Worm (Caenorhabditis elegans) whole organism, L1 larva: ENCODE measurements around the gene fbxa-113.

Source experiments
- aly-2 ChIP-seq: fragments of 150-350 bp; optimal IDR thresholded peaks from 2 replicates; lab custom pipeline; 2014; ENCODE audit warnings: missing biosample characterization, missing genetic modification characterization
- fkh-10 ChIP-seq: sonication (generic microtip); optimal IDR thresholded peaks from 2 replicates; lab custom pipeline; 2017; ENCODE audit warnings: missing biosample characterization, missing genetic modification reagents, missing genetic modification characterization
- hlh-4 ChIP-seq: sonication (generic microtip); optimal IDR thresholded peaks from 2 replicates; lab custom pipeline; 2016; ENCODE audit warnings: mild to moderate bottlenecking, missing genetic modification characterization, missing compliant biosample characterization
- lin-13 ChIP-seq: fragments of 150-350 bp; optimal IDR thresholded peaks from 2 replicates; lab custom pipeline; 2014; ENCODE audit warnings: missing biosample characterization, missing genetic modification reagents, missing genetic modification characterization
- mdl-1 ChIP-seq, 2 experiments: fragments of 150-350 bp; optimal IDR thresholded peaks; 2 replicates each; lab custom pipeline; 2014 to 2017; ENCODE audit warnings: missing biosample characterization in 2 of 2, missing genetic modification characterization in 2 of 2, inconsistent platforms in 1 of 2

DNA sequence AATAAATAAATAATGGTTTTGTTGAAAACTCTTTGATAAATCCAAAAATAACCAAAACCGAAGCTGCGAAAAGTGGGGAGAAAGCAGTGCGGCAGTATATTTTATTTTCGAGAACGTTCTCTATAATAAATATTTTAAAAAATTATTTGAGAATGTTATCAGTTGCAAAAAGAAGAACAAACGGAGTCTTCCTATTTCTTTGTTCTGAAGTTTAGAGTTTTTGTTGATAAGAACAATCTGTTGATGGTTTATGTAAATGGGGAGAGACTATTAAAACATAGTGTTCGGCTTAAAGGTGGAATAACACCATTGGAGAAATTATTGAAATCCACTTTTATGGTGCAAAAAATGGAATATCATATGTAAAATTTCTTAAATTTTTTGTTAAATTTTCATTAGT, 9.9 kb downstream of the fbxa-113 start:
- TF ChIP-seq fkh-10 (GFP tag; lab: Kevin White, UChicago) (no peak), lin-13 (no peak), aly-2 (tag; lab: Kevin White, UChicago) (no peak), hlh-4 (tag; lab: Kevin White, UChicago) (no peak), mdl-1 (tag; optimal IDR thresholded peaks at IDR 0.05; lab: Kevin White, UChicago) (no peak)
